Fruit fly (Drosophila melanogaster) whole organism, embryonic: Measurements from ENCODE around the gene CG5969.
A peak's percentile ranks its signal among the peaks of the same experiment; 100 is the strongest.

Experiments
- BtbVII ChIP-seq: fragments of 200-800 bp; sonication (Bioruptor generic); optimal IDR thresholded peaks from 3 replicates; lab custom pipeline; 2017; ENCODE audit warnings: missing biosample characterization, mild to moderate bottlenecking, missing genetic modification characterization
- CG13123 ChIP-seq: fragments of 200-800 bp; sonication (Bioruptor generic); optimal IDR thresholded peaks from 2 replicates; lab custom pipeline; 2016; ENCODE audit warnings: missing biosample characterization, missing genetic modification characterization
- CG13624 ChIP-seq: fragments of 200-800 bp; sonication (Bioruptor generic); optimal IDR thresholded peaks from 2 replicates; lab custom pipeline; 2016; ENCODE audit warnings: missing biosample characterization, missing genetic modification characterization
- CG14441 ChIP-seq: fragments of 200-800 bp; sonication (Bioruptor generic); IDR thresholded peaks from 2 replicates; pipeline ENCODE4 v1.3.6; 2022; ENCODE audit warnings: missing biosample characterization, missing genetic modification characterization
- CG15479 ChIP-seq: fragments of 200-800 bp; sonication (Bioruptor generic); optimal IDR thresholded peaks from 3 replicates; lab custom pipeline; 2019; ENCODE audit warnings: missing biosample characterization, mild to moderate bottlenecking, missing genetic modification characterization, moderate library complexity
- CG15514 ChIP-seq: fragments of 200-800 bp; sonication (Bioruptor generic); optimal IDR thresholded peaks from 3 replicates; lab custom pipeline; 2017; ENCODE audit warnings: missing biosample characterization, missing genetic modification characterization, mild to moderate bottlenecking, moderate library complexity, missing genetic modification reagents
- CG15601 ChIP-seq: fragments of 200-800 bp; sonication (Bioruptor generic); optimal IDR thresholded peaks from 3 replicates; lab custom pipeline; 2019; ENCODE audit warnings: missing biosample characterization, mild to moderate bottlenecking, missing genetic modification characterization, moderate library complexity
- CG17361 ChIP-seq: fragments of 200-800 bp; sonication (Bioruptor generic); IDR thresholded peaks from 3 replicates; pipeline ENCODE4 v1.3.6; 2022; ENCODE audit warnings: missing biosample characterization, missing genetic modification characterization
- CG17912 ChIP-seq: fragments of 200-800 bp; sonication (Bioruptor generic); optimal IDR thresholded peaks from 2 replicates; lab custom pipeline; 2018; ENCODE audit warnings: missing biosample characterization, mild to moderate bottlenecking, missing genetic modification characterization
- CG18476 ChIP-seq: fragments of 200-800 bp; sonication (Bioruptor generic); optimal IDR thresholded peaks from 2 replicates; lab custom pipeline; 2016; ENCODE audit warnings: missing biosample characterization, mild to moderate bottlenecking, missing genetic modification characterization
- CG2120 ChIP-seq: fragments of 200-800 bp; sonication (Bioruptor generic); optimal IDR thresholded peaks from 3 replicates; lab custom pipeline; 2016; ENCODE audit warnings: missing biosample characterization, missing genetic modification characterization
- CG2129 ChIP-seq: fragments of 200-800 bp; sonication (Bioruptor generic); IDR thresholded peaks from 2 replicates; pipeline ENCODE4 v1.3.6; 2022; ENCODE audit warnings: missing biosample characterization, missing genetic modification characterization; ENCODE audit not compliant: partially characterized antibody
- CG32767 ChIP-seq: fragments of 200-800 bp; sonication (Bioruptor generic); IDR thresholded peaks from 2 replicates; pipeline ENCODE4 v1.3.6; 2022; ENCODE audit warnings: missing biosample characterization, missing genetic modification characterization
- CG3726 ChIP-seq: fragments of 200-800 bp; sonication (Bioruptor generic); IDR thresholded peaks from 3 replicates; pipeline ENCODE4, ENCODE4 v1.3.6; 2022; ENCODE audit warnings: missing biosample characterization, missing genetic modification characterization
- CG4820 ChIP-seq: fragments of 200-800 bp; sonication (Bioruptor generic); optimal IDR thresholded peaks from 3 replicates; lab custom pipeline; 2016; ENCODE audit warnings: missing biosample characterization, missing genetic modification characterization
- CG5245 ChIP-seq: fragments of 200-800 bp; sonication (Bioruptor generic); optimal IDR thresholded peaks from 3 replicates; lab custom pipeline; 2016; ENCODE audit warnings: missing biosample characterization, missing genetic modification characterization
- CG7786 ChIP-seq: fragments of 200-800 bp; sonication (Bioruptor generic); optimal IDR thresholded peaks from 2 replicates; lab custom pipeline; 2016; ENCODE audit warnings: missing biosample characterization, missing genetic modification characterization
- CG7928 ChIP-seq: fragments of 200-800 bp; sonication (Bioruptor generic); optimal IDR thresholded peaks from 2 replicates; lab custom pipeline; 2017; ENCODE audit warnings: missing biosample characterization, mild to moderate bottlenecking, missing genetic modification characterization
- CG8089 ChIP-seq: fragments of 200-800 bp; sonication (Bioruptor generic); optimal IDR thresholded peaks from 3 replicates; lab custom pipeline; 2016; ENCODE audit warnings: missing biosample characterization, missing genetic modification characterization
- CG8478 ChIP-seq: fragments of >200 bp; optimal IDR thresholded peaks from 2 replicates; lab custom pipeline; 2018
- Dad ChIP-seq: fragments of 200-800 bp; sonication (Bioruptor generic); optimal IDR thresholded peaks from 3 replicates; lab custom pipeline; 2016; ENCODE audit warnings: missing biosample characterization, missing genetic modification characterization
- Dip3 ChIP-seq: fragments of 200-800 bp; sonication (Bioruptor generic); optimal IDR thresholded peaks from 3 replicates; lab custom pipeline; 2016; ENCODE audit warnings: missing biosample characterization, missing genetic modification characterization
- Dll ChIP-seq: fragments of 200-800 bp; sonication (Bioruptor generic); IDR thresholded peaks from 4 replicates; pipeline ENCODE4 v1.3.6; 2022; ENCODE audit warnings: missing biosample characterization, missing genetic modification characterization; ENCODE audit not compliant: partially characterized antibody
- Hr51 ChIP-seq, 2 experiments: fragments of 200-800 bp; sonication (Bioruptor generic); optimal IDR thresholded peaks; 2 replicates in 1 of 2; 3 replicates in 1 of 2; lab custom pipeline; 2016 to 2018; ENCODE audit warnings: missing biosample characterization in 2 of 2, missing genetic modification characterization in 2 of 2, mild to moderate bottlenecking in 1 of 2, moderate library complexity in 1 of 2
- Optix ChIP-seq: fragments of 200-800 bp; sonication (Bioruptor generic); IDR thresholded peaks from 3 replicates; pipeline ENCODE4 v1.3.6; 2022; ENCODE audit warnings: missing biosample characterization, missing genetic modification characterization
- ara ChIP-seq: fragments of 200-800 bp; sonication (Bioruptor generic); IDR thresholded peaks from 2 replicates; pipeline ENCODE4 v1.3.6; 2022; ENCODE audit warnings: missing biosample characterization, missing genetic modification characterization
- ase ChIP-seq: fragments of 200-800 bp; sonication (Bioruptor generic); IDR thresholded peaks from 3 replicates; pipeline ENCODE4 v1.3.6; 2022; ENCODE audit warnings: missing biosample characterization, missing genetic modification characterization
- bigmax ChIP-seq: fragments of 200-800 bp; sonication (Bioruptor generic); optimal IDR thresholded peaks from 2 replicates; lab custom pipeline; 2018; ENCODE audit warnings: missing biosample characterization, mild to moderate bottlenecking, missing genetic modification characterization
- bowl ChIP-seq: fragments of 200-800 bp; sonication (Bioruptor generic); IDR thresholded peaks from 2 replicates; pipeline ENCODE4 v1.3.6; 2022; ENCODE audit warnings: missing biosample characterization, missing genetic modification characterization
- chinmo ChIP-seq: fragments of 200-800 bp; sonication (Bioruptor generic); IDR thresholded peaks from 4 replicates; pipeline ENCODE4 v1.3.6; 2022; ENCODE audit warnings: missing biosample characterization, missing genetic modification characterization; ENCODE audit not compliant: partially characterized antibody
- ewg ChIP-seq: fragments of 200-800 bp; sonication (Bioruptor generic); optimal IDR thresholded peaks from 3 replicates; lab custom pipeline; 2017; ENCODE audit warnings: mild to moderate bottlenecking, missing biosample characterization, missing genetic modification reagents, missing genetic modification characterization
- exex ChIP-seq: fragments of 200-800 bp; sonication (Bioruptor generic); optimal IDR thresholded peaks from 4 replicates; lab custom pipeline; 2018; ENCODE audit warnings: missing biosample characterization, mild to moderate bottlenecking, missing genetic modification characterization, moderate library complexity
- fd102C ChIP-seq: fragments of 200-800 bp; sonication (Bioruptor generic); optimal IDR thresholded peaks from 2 replicates; lab custom pipeline; 2018; ENCODE audit warnings: missing biosample characterization, mild to moderate bottlenecking, missing genetic modification characterization, moderate library complexity
- gce ChIP-seq: fragments of 200-800 bp; sonication (Bioruptor generic); IDR thresholded peaks from 3 replicates; pipeline ENCODE4 v1.3.6; 2022; ENCODE audit warnings: missing biosample characterization, missing genetic modification characterization
- gcm ChIP-seq: fragments of 200-800 bp; sonication (Bioruptor generic); optimal IDR thresholded peaks from 2 replicates; lab custom pipeline; 2019; ENCODE audit warnings: missing biosample characterization, mild to moderate bottlenecking, missing genetic modification characterization, moderate library complexity
- hkb ChIP-seq, 2 experiments: fragments of 200-800 bp in 1 of 2; fragments of >200 bp in 1 of 2; sonication (Bioruptor generic) in 1 of 2; IDR thresholded peaks in 1 of 2; optimal IDR thresholded peaks in 1 of 2; 2 replicates each; pipeline versions ENCODE4 v1.3.6 to Lab custom; 2017 to 2022; ENCODE audit warnings: missing biosample characterization in 1 of 2, missing genetic modification characterization in 1 of 2
- nerfin-1 ChIP-seq: fragments of 200-800 bp; sonication (Bioruptor generic); optimal IDR thresholded peaks from 3 replicates; lab custom pipeline; 2019; ENCODE audit warnings: missing biosample characterization, mild to moderate bottlenecking, missing genetic modification characterization, moderate library complexity
- nom ChIP-seq: fragments of 200-800 bp; sonication (Bioruptor generic); optimal IDR thresholded peaks from 2 replicates; lab custom pipeline; 2017; ENCODE audit warnings: missing biosample characterization, missing genetic modification characterization, mild to moderate bottlenecking, moderate library complexity, missing genetic modification reagents
- pita ChIP-seq: fragments of 200-800 bp; sonication (Bioruptor generic); optimal IDR thresholded peaks from 2 replicates; lab custom pipeline; 2017; ENCODE audit warnings: missing biosample characterization, mild to moderate bottlenecking, missing genetic modification characterization
- ranshi ChIP-seq: fragments of 200-800 bp; sonication (Bioruptor generic); IDR thresholded peaks from 2 replicates; pipeline ENCODE4 v1.3.6; 2022; ENCODE audit warnings: missing biosample characterization, missing genetic modification characterization
- ro ChIP-seq: fragments of 200-800 bp; sonication (Bioruptor generic); IDR thresholded peaks from 2 replicates; pipeline ENCODE4 v1.3.6; 2022; ENCODE audit warnings: missing biosample characterization, missing genetic modification characterization
- run ChIP-seq: fragments of 200-800 bp; sonication (Bioruptor generic); optimal IDR thresholded peaks from 3 replicates; lab custom pipeline; 2018; ENCODE audit warnings: missing biosample characterization, mild to moderate bottlenecking, missing genetic modification characterization
- salm ChIP-seq: fragments of 200-800 bp; sonication (Bioruptor generic); optimal IDR thresholded peaks from 2 replicates; lab custom pipeline; 2018; ENCODE audit warnings: missing biosample characterization, mild to moderate bottlenecking, missing genetic modification characterization
- tna ChIP-seq: fragments of 200-800 bp; sonication (Bioruptor generic); IDR thresholded peaks from 2 replicates; pipeline ENCODE4 v1.3.6; 2022; ENCODE audit warnings: missing biosample characterization, missing genetic modification characterization; ENCODE audit not compliant: partially characterized antibody
- trem ChIP-seq: fragments of 200-800 bp; optimal IDR thresholded peaks from 3 replicates; lab custom pipeline; 2019; ENCODE audit warnings: missing biosample characterization, mild to moderate bottlenecking, missing genetic modification characterization, moderate library complexity
- usp ChIP-seq: fragments of >200 bp; optimal IDR thresholded peaks from 2 replicates; lab custom pipeline; 2017; ENCODE audit warnings: missing biosample characterization, missing genetic modification characterization
- yki ChIP-seq: fragments of >200 bp; optimal IDR thresholded peaks from 3 replicates; lab custom pipeline; 2018
- z ChIP-seq: fragments of 200-800 bp; sonication (Bioruptor generic); IDR thresholded peaks from 3 replicates; pipeline ENCODE4 v1.3.6; 2022; ENCODE audit warnings: missing biosample characterization, missing genetic modification characterization
- zfh2 ChIP-seq: fragments of 200-800 bp; sonication (Bioruptor generic); optimal IDR thresholded peaks from 2 replicates; lab custom pipeline; 2016; ENCODE audit warnings: missing biosample characterization, missing genetic modification characterization

CG5969 gene

dm6 chr3L:20473021-20473799 is at the start of gene CG5969, which contains the start of gene CG32428 (continued):
- TF ChIP-seq CG13624 (peak; percentile 31), CG32767 (GFP tag; lab: Robert Waterston, UW) (no peak), BtbVII (GFP tag; lab: Kevin White, UChicago) (no peak), Dad (GFP tag; lab: Kevin White, UChicago) (no peak), ase (GFP tag; lab: Robert Waterston, UW) (peak; percentile 50; the same call in 1 of the 3 replicates), ewg (GFP tag; lab: Kevin White, UChicago) (peak; percentile 36), CG4820 (GFP tag; lab: Kevin White, UChicago) (no peak), CG17361 (GFP tag; lab: Robert Waterston, UW) (peak; percentile 80; the same call in 2 of the 3 replicates), chinmo (GFP tag; lab: Robert Waterston, UW) (peak; percentile 64; the same call in 1 of the 4 replicates), CG3726 (no peak), ranshi (GFP tag; lab: Robert Waterston, UW) (peak; percentile 57), CG7928 (GFP tag; lab: Kevin White, UChicago) (peak; percentile 33), salm (no peak), run (tag; lab: Kevin White, UChicago) (peak; percentile 14), gce (no peak), usp (GFP tag; lab: Kevin White, UChicago) (no peak), CG15601 (tag; lab: Kevin White, UChicago) (peak; percentile 28), bigmax (GFP tag; lab: Kevin White, UChicago) (no peak), Optix (GFP tag; lab: Robert Waterston, UW) (no peak), CG2129 (GFP tag; lab: Robert Waterston, UW) (no peak), hkb (optimal IDR thresholded peaks at IDR 0.05; lab: Kevin White, UChicago) (no peak), hkb (GFP tag; IDR thresholded peaks at IDR 0.05; lab: Robert Waterston, UW) (peak; percentile 71), CG14441 (peak; percentile 76), CG7786 (no peak), gcm (GFP tag; lab: Kevin White, UChicago) (peak; percentile 32), zfh2 (GFP tag; lab: Kevin White, UChicago) (peak; percentile 16), ro (GFP tag; lab: Robert Waterston, UW) (no peak), nom (no peak), CG17912 (GFP tag; lab: Kevin White, UChicago) (no peak), CG15479 (peak; percentile 81), CG18476 (GFP tag; lab: Kevin White, UChicago) (no peak), fd102C (GFP tag; lab: Kevin White, UChicago) (no peak), CG2120 (GFP tag; lab: Kevin White, UChicago) (peak; percentile 70), trem (peak; percentile 75), CG8478 (lab: Kevin White, UChicago) (no peak), yki (no peak), bowl (GFP tag; lab: Robert Waterston, UW) (no peak), exex (tag; lab: Kevin White, UChicago) (peak; percentile 8), Hr51 (GFP tag; optimal IDR thresholded peaks at IDR 0.05; lab: Kevin White, UChicago) (peak; percentile 0 to 79), CG15514 (GFP tag; lab: Kevin White, UChicago) (peak; percentile 55), ara (GFP tag; lab: Robert Waterston, UW) (no peak), tna (no peak), CG5245 (GFP tag; lab: Kevin White, UChicago) (no peak), pita (GFP tag; lab: Kevin White, UChicago) (no peak), Dll (GFP tag; lab: Robert Waterston, UW) (no peak), z (no peak), nerfin-1 (tag; lab: Kevin White, UChicago) (peak; percentile 20), Dip3 (GFP tag; lab: Kevin White, UChicago) (peak; percentile 9), CG13123 (GFP tag; lab: Kevin White, UChicago) (no peak), CG8089 (no peak)
